Fruit fly (Drosophila melanogaster): ENCODE data around the gene CG43844.

- TF ChIP-seq CG8159 (tag; optimal IDR thresholded peaks at IDR 0.05) (no peak), CG9948 (tag; optimal IDR thresholded peaks at IDR 0.05) (no peak), D1 (tag; optimal IDR thresholded peaks at IDR 0.05) (no peak), Snoo (tag; optimal IDR thresholded peaks at IDR 0.05) (no peak), CG14655 (GFP tag; optimal IDR thresholded peaks at IDR 0.05) (no peak), Ets98B (GFP tag; IDR thresholded peaks at IDR 0.05) (no peak)
Observed at dm6 chr3R:21880510-21880909, 8.8 kb upstream of the CG43844 start, which contains the start of gene CG31465.
